Fruit fly (Drosophila melanogaster) ovary, adult (tissue): ENCODE measurements around the gene CG14625.

Source experiments
- CG17801 ChIP-seq: fragments of 200-800 bp; optimal IDR thresholded peaks from 2 replicates; lab custom pipeline; 2019; ENCODE audit warnings: missing biosample characterization, mild to moderate bottlenecking, missing genetic modification characterization, moderate library complexity; ENCODE audit not compliant: partially characterized antibody

CG14625 gene

DNA sequence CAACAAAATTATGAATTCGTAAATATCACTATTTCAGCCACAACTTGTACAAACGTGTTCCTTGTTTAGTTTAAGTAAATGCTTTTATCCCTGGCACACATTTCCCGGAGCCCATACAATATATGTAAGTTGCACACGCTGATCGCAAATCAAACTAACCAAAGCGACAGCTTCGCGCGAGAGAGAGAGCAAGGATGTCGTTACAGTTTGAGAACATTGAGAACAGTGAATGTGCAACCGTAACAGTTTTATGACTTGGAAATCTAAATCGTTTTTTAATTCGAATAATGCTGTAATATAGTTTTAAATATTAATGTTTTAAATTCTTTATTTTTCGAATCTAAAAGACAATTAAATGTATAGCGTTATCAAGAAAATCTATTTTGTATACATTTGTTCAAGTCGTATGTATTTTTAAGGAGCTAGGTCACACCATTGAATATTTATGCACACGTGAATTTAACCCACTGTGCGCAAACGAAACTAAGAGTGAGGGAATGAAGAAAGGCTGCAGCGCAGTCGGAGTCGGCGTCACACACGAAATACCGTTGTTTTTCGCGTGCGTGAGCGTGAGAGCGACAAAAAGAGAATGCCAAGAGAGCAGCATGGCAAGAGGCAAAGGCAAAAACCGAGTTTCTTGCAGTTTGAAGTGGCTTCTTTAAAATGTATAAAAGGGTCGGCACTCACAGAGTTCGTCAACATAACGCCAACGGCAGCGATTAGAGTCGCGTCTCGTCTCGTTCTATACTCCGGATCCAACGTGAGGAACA, 10.1 kb downstream of the CG14625 start, which contains the start of gene CG11382:
CG11382 (plus strand) TSS at position 720 of the 770 bp plus-strand sequence.
- TF ChIP-seq CG17801 (GFP tag; lab: Kevin White, UChicago), result no peak

DNA sequence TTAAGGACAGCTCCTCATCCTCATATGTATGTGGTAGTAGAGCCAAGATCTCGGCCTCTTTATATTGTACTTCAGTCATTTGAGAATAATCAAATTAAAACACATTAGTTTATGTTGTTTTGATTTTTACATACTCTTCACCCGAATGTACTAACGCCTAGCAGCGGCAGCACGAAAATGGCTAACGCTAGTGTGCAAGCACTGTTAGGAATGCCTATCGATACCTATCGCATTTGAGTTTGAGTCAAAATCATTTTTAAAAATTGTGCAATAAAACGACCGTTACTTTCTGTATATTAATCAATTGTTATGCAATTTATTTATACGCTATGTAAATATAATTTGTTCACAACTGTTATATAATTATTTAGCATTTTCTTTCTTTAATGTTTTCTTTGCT, 15.7 kb downstream of the CG14625 start, which contains the start of gene CG11398:
CG11398 (minus strand) TSS at position 157 of the 400 bp plus-strand sequence.
- TF ChIP-seq CG17801 (GFP tag; lab: Kevin White, UChicago), result no peak

DNA sequence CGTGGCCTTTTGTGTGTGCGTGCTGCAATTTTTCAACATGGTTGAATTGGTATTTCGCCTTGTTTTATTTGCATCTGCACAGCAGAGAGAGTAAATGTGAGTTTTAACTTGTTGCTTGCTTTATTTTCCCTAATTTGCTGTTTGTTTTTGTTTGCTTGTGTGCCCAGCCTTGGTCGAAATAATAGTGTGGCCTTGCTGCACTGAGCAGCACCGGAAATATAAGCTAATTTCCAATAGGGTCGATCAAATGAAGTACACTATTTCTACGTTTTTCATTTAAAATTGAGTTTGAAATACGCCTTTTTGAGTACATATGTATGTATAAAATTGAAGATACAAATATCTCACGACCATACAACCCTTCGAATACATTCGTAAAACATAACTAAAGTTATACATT, 17.3 kb downstream of the CG14625 start:
- peak; percentile 21 for TF ChIP-seq CG17801 (GFP tag; lab: Kevin White, UChicago)

DNA sequence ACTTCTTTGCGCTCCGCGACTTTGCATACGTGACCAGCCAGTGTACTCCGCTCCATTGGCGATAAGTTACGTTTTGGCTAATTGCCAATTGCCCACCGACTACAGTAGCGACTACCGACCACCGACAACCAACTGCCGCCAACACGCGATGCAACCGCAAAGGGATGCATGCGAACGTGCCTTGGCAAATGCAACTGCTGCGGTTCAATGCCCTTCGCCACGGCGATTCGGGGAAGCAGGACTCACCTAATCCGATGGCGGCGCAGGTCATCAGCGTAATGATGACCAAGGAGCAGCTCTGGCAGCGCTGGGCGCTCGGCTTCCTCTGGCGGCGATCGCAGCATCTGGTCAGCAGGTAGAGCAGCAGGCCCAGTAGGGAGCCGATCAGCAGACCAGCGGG, 26.5 kb downstream of the CG14625 start:
- TF ChIP-seq CG17801 (GFP tag; lab: Kevin White, UChicago), result no peak

DNA sequence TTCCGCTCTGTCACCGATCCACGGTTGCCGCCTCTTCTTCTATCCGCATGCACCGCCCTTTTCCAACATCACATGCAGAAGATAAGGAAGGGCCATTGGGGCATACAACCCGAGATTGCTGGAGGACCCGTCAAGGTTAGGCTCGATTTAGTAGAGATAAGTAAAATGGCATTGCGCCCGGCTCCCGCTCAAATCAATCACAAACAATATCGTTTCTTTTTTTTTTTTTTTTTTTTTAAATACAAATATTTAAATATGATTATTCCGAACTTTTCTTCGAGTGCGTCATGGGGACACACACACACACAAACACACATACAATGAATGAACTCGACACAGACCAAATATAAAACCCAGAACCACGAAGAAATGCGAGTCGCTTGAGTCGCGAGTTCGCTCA, 29.8 kb downstream of the CG14625 start:
- no peak for TF ChIP-seq CG17801 (GFP tag; lab: Kevin White, UChicago)

DNA sequence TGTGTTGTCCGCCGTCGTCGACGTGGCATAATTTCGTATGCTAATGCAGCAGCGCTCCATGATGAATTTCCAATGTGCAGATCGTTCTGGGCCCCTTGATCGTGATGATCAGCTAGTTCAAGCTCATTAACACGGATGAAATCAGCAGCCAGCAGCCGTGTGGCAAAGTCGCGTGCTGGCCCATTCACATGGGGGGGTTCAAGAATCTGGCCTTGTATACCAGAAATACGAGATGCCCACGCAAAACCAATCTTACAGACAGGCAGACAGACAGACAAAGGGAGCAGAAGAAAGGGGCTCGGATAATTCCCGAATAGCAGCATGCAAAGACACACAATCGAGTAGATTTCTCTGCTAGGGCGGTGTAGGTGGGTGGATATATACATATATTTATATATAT, 30.2 kb downstream of the CG14625 start:
- no peak for TF ChIP-seq CG17801 (GFP tag; lab: Kevin White, UChicago)

DNA sequence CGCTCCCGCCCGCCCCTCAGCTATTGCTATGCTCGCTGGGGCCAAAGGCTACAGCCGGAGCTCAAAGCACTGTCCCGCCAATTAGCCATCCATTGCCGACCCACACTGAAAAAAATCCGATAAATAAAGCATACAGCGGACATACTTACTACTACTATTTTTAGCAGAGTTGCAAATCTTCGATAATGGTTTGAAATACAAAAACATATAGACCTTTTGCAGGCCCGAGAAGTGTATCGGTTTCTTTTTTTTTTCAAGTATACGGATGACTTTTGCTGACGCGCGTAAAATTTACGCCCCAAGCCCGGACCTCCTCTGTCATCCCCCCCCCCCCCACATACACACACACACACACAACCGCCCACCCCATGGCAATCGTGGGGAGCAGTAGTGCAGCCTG, 32.4 kb downstream of the CG14625 start:
- no peak for TF ChIP-seq CG17801 (GFP tag; lab: Kevin White, UChicago)

DNA sequence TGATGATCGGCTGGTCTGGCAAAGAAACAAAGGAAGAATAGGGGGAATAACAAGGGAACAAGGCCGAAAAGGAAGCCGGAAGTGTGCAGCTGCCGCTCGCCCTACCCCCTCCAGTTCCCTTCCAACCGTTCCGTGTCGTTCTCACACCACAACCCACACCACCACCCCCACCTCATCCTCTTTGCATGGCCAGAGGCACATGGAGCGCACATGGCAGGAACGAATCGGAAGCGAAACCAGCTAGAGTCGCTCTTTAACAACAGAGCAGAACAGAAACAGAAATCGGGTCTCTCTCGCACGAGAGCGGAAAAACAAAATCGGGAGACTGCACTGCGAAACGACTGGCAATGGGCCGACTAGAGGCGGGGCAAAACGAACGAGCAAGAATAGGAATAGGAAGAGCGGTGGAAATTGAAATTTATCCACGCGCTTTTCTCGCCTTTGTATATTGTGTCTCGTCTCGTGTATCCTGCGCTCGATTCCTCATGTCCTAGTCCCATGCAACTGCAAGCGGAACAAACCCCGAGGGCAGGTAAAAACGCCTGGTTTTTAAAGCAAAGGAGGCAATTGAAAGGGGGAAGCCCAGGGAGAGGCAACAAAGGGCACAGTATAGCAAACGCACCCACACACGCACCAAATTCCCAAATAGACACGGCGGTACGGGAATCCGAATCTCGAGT, 33.3 kb downstream of the CG14625 start:
- no peak for TF ChIP-seq CG17801 (GFP tag; lab: Kevin White, UChicago)

DNA sequence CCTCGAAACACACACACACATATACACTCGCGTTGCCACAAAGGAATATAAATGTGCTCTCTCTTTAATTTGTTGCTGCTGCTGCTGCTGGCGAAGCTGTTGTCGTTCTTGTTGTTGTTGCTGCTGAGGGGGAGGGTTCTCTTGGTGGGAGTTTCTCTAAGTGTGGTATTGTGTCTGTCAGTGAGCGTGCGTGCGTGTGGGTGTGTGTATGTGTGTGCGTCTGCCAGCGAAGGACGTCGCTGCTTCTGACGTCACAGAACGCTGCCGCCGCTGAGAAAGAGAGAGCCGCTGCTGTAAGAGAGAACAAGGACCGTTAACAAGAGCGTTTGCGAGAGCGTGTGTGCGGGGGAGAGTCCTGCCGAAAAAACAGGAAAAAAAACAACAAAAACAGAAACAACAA, 34.6 kb downstream of the CG14625 start:
- TF ChIP-seq CG17801 (GFP tag; lab: Kevin White, UChicago), result no peak

DNA sequence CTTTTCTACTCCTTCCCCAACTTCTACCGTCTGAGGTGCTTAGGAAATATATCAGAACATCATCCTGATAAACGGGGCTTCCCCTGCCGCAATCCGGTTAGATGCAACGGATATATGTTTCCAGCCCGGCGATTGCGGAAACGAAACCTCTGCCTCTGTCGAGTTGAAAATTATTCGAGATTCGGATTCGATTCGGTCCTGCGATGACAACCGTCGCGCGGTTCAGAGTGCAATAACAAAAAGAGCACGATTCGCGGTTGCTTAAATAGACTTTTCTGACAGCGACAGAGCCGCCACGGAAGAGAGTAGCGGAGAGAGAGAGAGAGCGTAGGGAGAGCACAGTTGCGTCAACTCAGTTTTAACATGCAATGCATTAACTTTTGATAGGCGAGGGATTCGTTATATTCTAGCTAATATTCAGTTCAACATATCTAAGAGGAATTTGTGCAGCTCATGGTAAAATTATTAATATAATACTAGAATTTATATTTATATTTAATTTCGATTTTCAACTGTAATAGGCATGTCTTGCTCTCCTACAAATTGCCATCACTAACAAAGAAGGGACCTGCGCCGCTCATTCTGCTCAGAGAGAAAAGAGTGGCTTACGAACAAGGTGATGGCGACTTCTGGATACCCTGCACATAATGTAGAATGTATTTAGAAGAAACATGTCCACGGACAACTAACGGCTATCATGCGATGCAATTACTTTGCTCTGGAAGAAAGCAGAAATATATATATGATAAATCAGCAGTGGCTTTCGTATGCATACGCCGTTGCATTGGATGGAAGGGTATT, 35.7 kb downstream of the CG14625 start:
- TF ChIP-seq CG17801 (GFP tag; lab: Kevin White, UChicago), result peak; percentile 95

DNA sequence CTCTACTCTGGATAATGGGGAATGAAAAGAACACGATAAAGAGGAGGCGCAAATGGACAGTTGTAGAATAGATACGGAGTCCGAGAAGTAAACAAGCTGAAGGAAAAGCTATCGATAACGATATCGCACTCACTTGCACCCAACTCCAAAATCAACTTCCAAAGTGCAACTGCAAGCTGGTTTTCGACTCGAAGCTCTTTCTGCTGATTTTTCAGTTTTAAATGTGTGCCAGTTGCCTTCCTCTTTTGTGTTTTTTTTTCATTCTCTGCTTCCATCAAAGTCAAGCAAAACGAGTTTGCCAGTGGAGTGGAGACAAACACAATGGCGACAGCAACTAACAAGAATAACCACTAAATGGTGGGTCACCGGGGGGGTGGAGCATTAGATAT, 36.3 kb downstream of the CG14625 start:
- no peak for TF ChIP-seq CG17801 (GFP tag; lab: Kevin White, UChicago)

DNA sequence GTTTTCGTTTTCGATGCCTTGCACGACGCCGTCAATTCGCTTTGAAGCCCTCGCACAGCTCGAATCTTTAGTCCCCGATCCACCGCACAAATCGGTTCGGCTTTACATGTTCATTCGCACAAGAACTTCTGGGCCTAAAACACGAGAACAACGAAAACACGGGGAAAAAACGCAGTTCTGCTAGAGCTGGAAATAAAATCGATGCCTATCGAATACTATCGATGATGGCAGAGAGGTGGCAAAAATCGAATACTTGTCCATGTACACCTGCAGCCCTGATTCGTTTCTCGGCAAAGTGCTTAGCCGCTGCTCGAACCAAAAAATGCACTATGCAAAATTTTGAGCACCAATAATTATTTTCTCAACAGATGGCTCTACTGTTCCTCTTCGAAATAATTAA, 37.1 kb downstream of the CG14625 start, which contains the start of gene CG3638:
CG3638 (minus strand) TSS at position 210 of the 400 bp plus-strand sequence.
- TF ChIP-seq CG17801 (GFP tag; lab: Kevin White, UChicago), result peak; percentile 2

DNA sequence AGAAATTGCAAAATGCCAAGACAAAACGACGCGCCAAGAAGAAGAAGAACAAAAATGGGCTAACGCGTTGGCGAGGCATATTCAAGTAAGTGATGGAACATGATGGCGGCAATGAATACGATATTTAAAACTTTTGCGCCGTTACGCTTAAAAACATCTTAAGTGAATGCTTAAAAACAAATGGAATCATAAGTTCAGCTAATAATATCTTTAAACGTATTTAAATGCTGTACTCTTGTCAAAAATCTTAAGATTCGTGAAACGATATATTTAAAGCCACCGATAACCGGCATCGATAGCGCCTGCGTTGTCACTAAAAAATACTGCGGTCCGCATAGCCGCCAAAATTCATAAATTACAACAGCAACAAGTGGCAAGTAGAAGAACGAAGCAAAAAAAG, 40.5 kb downstream of the CG14625 start, which contains the start of gene CG11403:
CG11403 (minus strand) TSS at position 53 of the 400 bp plus-strand sequence.
- TF ChIP-seq CG17801 (GFP tag; lab: Kevin White, UChicago), result no peak

DNA sequence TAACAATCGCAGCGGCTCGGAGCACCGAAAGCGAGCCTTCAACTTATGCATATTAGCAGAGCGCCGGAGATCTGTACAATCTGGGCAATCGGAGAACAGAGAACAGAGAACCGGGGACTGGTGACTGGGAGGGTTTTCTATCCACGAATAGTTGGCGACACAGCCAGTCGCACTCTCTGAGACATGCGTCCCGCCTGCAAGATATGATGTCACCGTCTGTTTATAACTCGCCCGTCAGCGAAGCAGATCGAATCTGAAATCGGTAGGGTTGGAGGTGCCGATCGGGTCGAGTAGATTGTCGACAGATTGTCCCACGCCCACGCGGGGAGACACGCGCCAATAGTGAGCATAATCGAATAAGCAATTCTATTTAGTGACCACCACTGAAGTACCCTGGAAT, 42.7 kb downstream of the CG14625 start:
- TF ChIP-seq CG17801 (GFP tag; lab: Kevin White, UChicago), result no peak

DNA sequence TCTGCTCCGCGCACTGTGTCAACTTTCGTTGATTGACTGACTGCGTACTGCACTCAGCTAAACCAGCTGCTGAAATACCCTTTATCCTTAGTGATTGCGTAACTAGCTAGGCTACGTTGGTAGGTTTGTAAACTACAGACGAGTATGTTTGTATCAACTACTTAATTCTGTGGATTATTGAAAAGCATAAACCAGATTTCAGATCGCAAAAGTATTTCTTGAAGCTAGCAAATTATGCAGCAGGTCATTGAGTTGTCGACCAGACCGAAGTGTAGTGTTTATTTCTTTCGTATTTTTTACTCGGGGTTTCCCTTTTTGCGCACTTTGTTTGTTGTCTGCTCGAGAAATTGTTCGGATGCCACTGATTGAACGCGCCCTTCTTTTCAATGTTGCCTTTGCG, 49.4 kb downstream of the CG14625 start:
- no peak for TF ChIP-seq CG17801 (GFP tag; lab: Kevin White, UChicago)
